Worm (Caenorhabditis elegans): Measurements from ENCODE around the gene clc-17.

Gene clc-17

ce11 chrX:11098086-11098485 is 9.1 kb upstream of the clc-17 start, which contains the start of gene W02H3.3:
Gene W02H3.3 (minus strand): TSS chrX:11098186.
- no peak for TF ChIP-seq ceh-16 (tag; optimal IDR thresholded peaks at IDR 0.05)

ce11 chrX:11103173-11103572 is 4.0 kb upstream of the clc-17 start:
- no peak for TF ChIP-seq pqm-1 (tag; optimal IDR thresholded peaks at IDR 0.05)
- no peak for TF ChIP-seq ceh-9 (tag; optimal IDR thresholded peaks at IDR 0.05)
- no peak for TF ChIP-seq fkh-2 (tag; optimal IDR thresholded peaks at IDR 0.05)
- no peak for TF ChIP-seq unc-39 (tag; optimal IDR thresholded peaks at IDR 0.05)
- no peak for TF ChIP-seq sea-2 (GFP tag; optimal IDR thresholded peaks at IDR 0.05)
- no peak for TF ChIP-seq unc-62 (GFP tag; optimal IDR thresholded peaks at IDR 0.05)
- TF ChIP-seq nhr-23 (tag; optimal IDR thresholded peaks at IDR 0.05) = no peak
- TF ChIP-seq fkh-10 (GFP tag; optimal IDR thresholded peaks at IDR 0.05) = no peak

DNA sequence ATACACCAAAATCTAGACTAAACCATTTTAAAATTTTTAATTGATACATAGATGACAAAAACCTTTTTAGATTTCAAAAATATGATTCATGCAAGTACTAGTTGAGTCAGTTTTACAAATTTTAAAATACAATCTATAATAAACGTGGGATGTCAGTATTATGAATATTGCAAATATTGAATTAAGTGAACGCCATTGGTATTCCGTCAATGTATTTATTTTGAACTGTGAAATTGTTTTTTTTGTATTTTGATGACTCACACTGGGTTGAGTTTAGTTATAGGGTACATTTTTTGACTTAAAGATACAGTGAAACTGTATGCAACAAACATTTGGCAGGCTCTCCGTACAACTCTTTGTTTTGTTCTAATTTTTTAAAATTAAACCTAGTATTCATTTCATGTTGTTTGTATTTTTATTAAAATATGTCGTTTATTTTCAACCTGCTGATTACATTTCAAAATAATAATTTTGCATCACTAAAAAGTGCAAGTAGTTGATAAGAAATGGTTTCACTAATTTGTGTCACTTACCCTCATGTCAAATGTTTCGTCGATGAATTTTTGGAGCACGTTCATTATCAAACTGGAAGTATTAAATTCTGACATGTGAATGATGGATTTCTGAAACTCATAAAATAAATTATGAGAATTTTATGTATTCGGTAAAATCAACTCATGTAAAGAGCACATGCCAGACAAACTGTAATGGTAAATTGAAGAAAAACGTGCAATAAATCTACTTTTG is 2.1 kb upstream of the clc-17 start, which contains the start of gene W02H3.1:
Gene W02H3.1 (minus strand): TSS at position 578 of the 747 bp plus-strand sequence.
- TF ChIP-seq pqm-1 (tag; optimal IDR thresholded peaks at IDR 0.05) (peak; percentile 31), elt-2 (tag; optimal IDR thresholded peaks at IDR 0.05) (peak; percentile 49), jun-1 (tag; optimal IDR thresholded peaks at IDR 0.05) (no peak)

- TF ChIP-seq daf-12 (tag; optimal IDR thresholded peaks at IDR 0.05) = no peak
- no peak for TF ChIP-seq lin-39 (tag; optimal IDR thresholded peaks at IDR 0.05)
- TF ChIP-seq ama-1 (optimal IDR thresholded peaks at IDR 0.05) = no peak
- no peak for TF ChIP-seq lin-15B (tag; optimal IDR thresholded peaks at IDR 0.05)
- TF ChIP-seq ceh-16 (tag; optimal IDR thresholded peaks at IDR 0.05) = no peak
- no peak for TF ChIP-seq pha-4 (tag; optimal IDR thresholded peaks at IDR 0.05)
- no peak for TF ChIP-seq nfya-1 (tag; optimal IDR thresholded peaks at IDR 0.05; ENCODE audit: insufficient read depth)
- no peak for TF ChIP-seq aly-2 (tag; optimal IDR thresholded peaks at IDR 0.05)
- no peak for TF ChIP-seq fkh-2 (tag; optimal IDR thresholded peaks at IDR 0.05)
- no peak for TF ChIP-seq egl-5 (tag; optimal IDR thresholded peaks at IDR 0.05)
- no peak for TF ChIP-seq fkh-10 (GFP tag; optimal IDR thresholded peaks at IDR 0.05)
- no peak for TF ChIP-seq unc-39 (tag; optimal IDR thresholded peaks at IDR 0.05)
- no peak for TF ChIP-seq elt-3 (tag; optimal IDR thresholded peaks at IDR 0.05)
- no peak for TF ChIP-seq ceh-9 (tag; optimal IDR thresholded peaks at IDR 0.05)
- no peak for TF ChIP-seq skn-1 (tag; optimal IDR thresholded peaks at IDR 0.05)
- no peak for TF ChIP-seq nhr-43 (tag; optimal IDR thresholded peaks at IDR 0.05; ENCODE audit: poor library complexity, severe bottlenecking)
- no peak for TF ChIP-seq jun-1 (tag; optimal IDR thresholded peaks at IDR 0.05)
These were observed 2.0 kb downstream of the clc-17 start, which contains the start of gene grd-1 for ce11 chrX:11109200-11109599. Gene grd-1 (plus strand): TSS chrX:11109440.

DNA sequence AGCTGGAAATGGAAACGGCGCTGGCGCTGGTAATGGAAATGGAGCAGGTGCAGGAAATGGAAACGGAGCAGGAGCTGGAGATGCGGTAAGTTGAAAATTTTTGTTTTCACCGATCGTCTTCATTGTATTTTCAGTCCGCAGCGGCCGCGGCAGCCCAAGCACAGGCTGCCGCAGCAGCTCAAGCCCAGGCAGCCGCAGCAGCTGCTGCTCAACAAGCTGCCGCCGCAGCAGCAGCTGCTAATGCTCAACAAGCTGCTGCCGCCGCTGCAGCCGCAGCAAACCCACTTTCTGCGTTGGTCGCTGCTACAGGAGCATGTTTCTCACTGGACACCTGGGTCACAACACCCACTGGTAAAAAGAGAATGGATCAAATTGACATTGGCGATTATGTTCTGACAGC is 7.2 kb downstream of the clc-17 start:
- TF ChIP-seq nhr-237 (tag; optimal IDR thresholded peaks at IDR 0.05) = no peak
- TF ChIP-seq egl-27 (tag; optimal IDR thresholded peaks at IDR 0.05) = no peak
- no peak for TF ChIP-seq egl-5 (tag; optimal IDR thresholded peaks at IDR 0.05)
- no peak for TF ChIP-seq nhr-23 (tag; optimal IDR thresholded peaks at IDR 0.05)
- TF ChIP-seq pqm-1 (tag; optimal IDR thresholded peaks at IDR 0.05) = no peak
- TF ChIP-seq zag-1 (tag; optimal IDR thresholded peaks at IDR 0.05) = no peak

ce11 chrX:11116723-11117122 is 9.5 kb downstream of the clc-17 start, which contains the start of gene nlp-66:
Gene nlp-66 (minus strand): TSS chrX:11116823.
- no peak for TF ChIP-seq lin-39 (tag; optimal IDR thresholded peaks at IDR 0.05)
- no peak for TF ChIP-seq daf-12 (tag; optimal IDR thresholded peaks at IDR 0.05)
- TF ChIP-seq egl-5 (tag; optimal IDR thresholded peaks at IDR 0.05) = no peak
- TF ChIP-seq lsy-12 (tag; optimal IDR thresholded peaks at IDR 0.05) = no peak
- TF ChIP-seq zag-1 (tag; optimal IDR thresholded peaks at IDR 0.05) = no peak
- TF ChIP-seq unc-39 (tag; optimal IDR thresholded peaks at IDR 0.05) = no peak
- TF ChIP-seq ceh-28 (tag; optimal IDR thresholded peaks at IDR 0.05) = no peak
- no peak for TF ChIP-seq sea-2 (GFP tag; optimal IDR thresholded peaks at IDR 0.05)
- no peak for TF ChIP-seq ceh-82 (tag; optimal IDR thresholded peaks at IDR 0.05)
- TF ChIP-seq fkh-2 (tag; optimal IDR thresholded peaks at IDR 0.05) = no peak
- no peak for TF ChIP-seq elt-2 (tag; optimal IDR thresholded peaks at IDR 0.05)

Measured in whole organism, L3 larva.